Comparison of ENCODE assay signal across 2 fruit fly cellular contexts in genomic region chr3L:12642339-12642895, dm6.
TF ChIP-seq lines count a peak whose summit lies in the region.

No protein-coding gene starts in this region.

- no peak for TF ChIP-seq CTCF in whole organism, embryonic (GFP tag; optimal IDR thresholded peaks at IDR 0.05; lab: Kevin White, UChicago)

TF ChIP-seq in whole organism, embryonic, 481 proteins besides CTCF, POLR2A, EP300 and RAD21:
- TF ChIP-seq Meics (GFP tag; optimal IDR thresholded peaks at IDR 0.05; lab: Kevin White, UChicago) (no peak), Nf-YC (tag; optimal IDR thresholded peaks at IDR 0.05; lab: Kevin White, UChicago) (peak; percentile 25), pros (GFP tag; optimal IDR thresholded peaks at IDR 0.05; lab: Kevin White, UChicago) (peak; percentile 61), hkb (optimal IDR thresholded peaks at IDR 0.05; lab: Kevin White, UChicago) (no peak), hkb (GFP tag; IDR thresholded peaks at IDR 0.05; lab: Robert Waterston, UW) (0 out of 2 replicates have a peak, but pooled peaks have one; percentile 10), Kr (GFP tag; optimal IDR thresholded peaks at IDR 0.05; lab: Kevin White, UChicago) (peak; percentile 20), abd-A (tag; optimal IDR thresholded peaks at IDR 0.05; lab: Kevin White, UChicago) (peak; percentile 38), CG12942 (GFP tag; optimal IDR thresholded peaks at IDR 0.05; lab: Kevin White, UChicago) (no peak), tll (GFP tag; optimal IDR thresholded peaks at IDR 0.05; lab: Kevin White, UChicago) (peak in 1 of 2 experiments; percentile 91), ewg (GFP tag; optimal IDR thresholded peaks at IDR 0.05; lab: Kevin White, UChicago) (peak; percentile 31), B-H2 (GFP tag; optimal IDR thresholded peaks at IDR 0.05; lab: Kevin White, UChicago) (no peak), fd3F (GFP tag; optimal IDR thresholded peaks at IDR 0.05; lab: Kevin White, UChicago) (no peak), twi (tag; optimal IDR thresholded peaks at IDR 0.05; lab: Kevin White, UChicago) (peak; percentile 64), mirr (GFP tag; optimal IDR thresholded peaks at IDR 0.05; lab: Kevin White, UChicago) (peak; percentile 15), nerfin-1 (tag; optimal IDR thresholded peaks at IDR 0.05; lab: Kevin White, UChicago) (peak; percentile 48), prd (optimal IDR thresholded peaks at IDR 0.05; lab: Kevin White, UChicago) (no peak), prd (GFP tag; IDR thresholded peaks at IDR 0.05; lab: Robert Waterston, UW) (no peak), grn (GFP tag; optimal IDR thresholded peaks at IDR 0.05; lab: Kevin White, UChicago) (peak; percentile 39), Med (GFP tag; lab: Kevin White, UChicago) (peak; percentile 18), Hey (tag; optimal IDR thresholded peaks at IDR 0.05; lab: Kevin White, UChicago) (peak; percentile 79)

TF ChIP-seq in whole organism, prepupa, 60 proteins besides CTCF, POLR2A, EP300 and RAD21:
- TF ChIP-seq fkh (GFP tag; optimal IDR thresholded peaks at IDR 0.05; lab: Kevin White, UChicago): peak; percentile 1
- no peak for TF ChIP-seq OdsH (GFP tag; optimal IDR thresholded peaks at IDR 0.05; lab: Kevin White, UChicago)
- TF ChIP-seq CG11902 (GFP tag; optimal IDR thresholded peaks at IDR 0.05; lab: Kevin White, UChicago): no peak
- TF ChIP-seq dac (GFP tag; optimal IDR thresholded peaks at IDR 0.05; lab: Kevin White, UChicago): no peak
